Worm (Caenorhabditis elegans) whole organism, L4 larva: ENCODE measurements around the gene srd-42.

ENCODE experiments used
- tag-97 ChIP-seq: fragments of 200-800 bp; sonication (Bioruptor generic); IDR thresholded peaks from 2 replicates; pipeline ENCODE4 v1.3.6; 2022; ENCODE audit warnings: missing genetic modification characterization, missing compliant biosample characterization
- unc-39 ChIP-seq: sonication (generic microtip); optimal IDR thresholded peaks from 2 replicates; lab custom pipeline; 2017; ENCODE audit warnings: missing biosample characterization, missing genetic modification characterization

ce11 chrX:13339029-13339626 is 35.9 kb upstream of the srd-42 start:
- TF ChIP-seq tag-97 (GFP tag; lab: Robert Waterston, UW) = no peak
- no peak for TF ChIP-seq unc-39
